Worm (Caenorhabditis elegans) whole organism, L4 larva: ENCODE results near the gene srdh-1.

ENCODE experiments used
- T20F7.1 ChIP-seq: fragments of 200-800 bp; sonication (Bioruptor generic); optimal IDR thresholded peaks from 2 replicates; lab custom pipeline; 2018; ENCODE audit warnings: mild to moderate bottlenecking, missing genetic modification characterization, missing compliant biosample characterization
- T26A8.4 ChIP-seq: fragments of 200-800 bp; sonication (Bioruptor generic); IDR thresholded peaks from 2 replicates; pipeline ENCODE4 v1.3.6; 2022; ENCODE audit warnings: missing genetic modification characterization, missing compliant biosample characterization
- ZK337.2 ChIP-seq: fragments of 200-800 bp; sonication (Bioruptor generic); IDR thresholded peaks from 2 replicates; pipeline ENCODE4 v1.3.6; 2022; ENCODE audit warnings: missing genetic modification reagents, missing genetic modification characterization, missing compliant biosample characterization
- aha-1 ChIP-seq: fragments of 150-350 bp; peaks from one replicate; lab custom pipeline; 2014; ENCODE audit warnings: missing biosample characterization, missing genetic modification characterization
- aly-2 ChIP-seq: sonication (generic microtip); optimal IDR thresholded peaks from 2 replicates; lab custom pipeline; 2018; ENCODE audit warnings: missing biosample characterization, missing genetic modification characterization
- ceh-28 ChIP-seq: fragments of 150-350 bp; optimal IDR thresholded peaks from 2 replicates; lab custom pipeline; 2014; ENCODE audit warnings: missing biosample characterization, missing genetic modification reagents, missing genetic modification characterization
- ceh-44 ChIP-seq: fragments of 200-800 bp; sonication (Bioruptor generic); IDR thresholded peaks from 2 replicates; pipeline ENCODE4 v1.3.6; 2022; ENCODE audit warnings: missing genetic modification reagents, missing genetic modification characterization, missing compliant biosample characterization
- daf-16 ChIP-seq, 3 experiments: sonication (generic microtip); optimal IDR thresholded peaks; 2 replicates each; lab custom pipeline; 2016 to 2017; ENCODE audit warnings: missing genetic modification characterization in 3 of 3, missing genetic modification reagents in 3 of 3, mild to moderate bottlenecking in 2 of 3, missing compliant biosample characterization in 2 of 3, missing biosample characterization in 1 of 3, moderate library complexity in 1 of 3
- daf-19 ChIP-seq: fragments of 200-800 bp; sonication (Bioruptor generic); conservative IDR thresholded peaks from 2 replicates; pipeline ENCODE4 v1.3.6; 2022; ENCODE audit warnings: missing genetic modification characterization, missing compliant biosample characterization
- daf-8 ChIP-seq: fragments of 200-800 bp; sonication (Bioruptor generic); IDR thresholded peaks from 2 replicates; pipeline ENCODE4 v1.3.6; 2022; ENCODE audit warnings: missing genetic modification characterization, missing compliant biosample characterization
- dmd-6 ChIP-seq: fragments of 200-800 bp; sonication (Bioruptor generic); IDR thresholded peaks from 2 replicates; pipeline ENCODE4 v1.3.6; 2022; ENCODE audit warnings: missing genetic modification reagents, missing genetic modification characterization, missing compliant biosample characterization
- dve-1 ChIP-seq: sonication (generic microtip); optimal IDR thresholded peaks from 2 replicates; lab custom pipeline; 2017; ENCODE audit warnings: antibody characterized with exemption, mild to moderate bottlenecking, missing genetic modification characterization, missing compliant biosample characterization; ENCODE audit not compliant: insufficient read depth
- fkh-10 ChIP-seq: fragments of 150-350 bp; optimal IDR thresholded peaks from 2 replicates; lab custom pipeline; 2014; ENCODE audit warnings: missing biosample characterization, missing genetic modification reagents, missing genetic modification characterization
- fos-1 ChIP-seq: fragments of 150-350 bp; optimal IDR thresholded peaks from 2 replicates; lab custom pipeline; 2014; ENCODE audit warnings: missing biosample characterization, missing genetic modification characterization
- hlh-11 ChIP-seq: fragments of 200-800 bp; sonication (Bioruptor generic); optimal IDR thresholded peaks from 2 replicates; lab custom pipeline; 2018; ENCODE audit warnings: mild to moderate bottlenecking, missing genetic modification characterization, missing compliant biosample characterization
- hlh-30 ChIP-seq: sonication (generic microtip); optimal IDR thresholded peaks from 2 replicates; lab custom pipeline; 2017; ENCODE audit warnings: antibody characterized with exemption, mild to moderate bottlenecking, missing genetic modification characterization, missing compliant biosample characterization; ENCODE audit not compliant: insufficient read depth
- jun-1 ChIP-seq: fragments of 150-350 bp; optimal IDR thresholded peaks from 2 replicates; lab custom pipeline; 2014; ENCODE audit warnings: missing biosample characterization, missing genetic modification reagents, missing genetic modification characterization
- lin-1 ChIP-seq: fragments of 200-800 bp; sonication (Bioruptor generic); IDR thresholded peaks from 2 replicates; pipeline ENCODE4 v1.3.6; 2022; ENCODE audit warnings: missing genetic modification reagents, missing genetic modification characterization, missing compliant biosample characterization
- lin-15B ChIP-seq: fragments of 150-350 bp; sonication (generic microtip); optimal IDR thresholded peaks from 3 replicates; lab custom pipeline; 2014; ENCODE audit warnings: missing biosample characterization, missing genetic modification characterization
- lsy-2 ChIP-seq, 2 experiments: fragments of 150-350 bp in 1 of 2; sonication (generic microtip) in 1 of 2; optimal IDR thresholded peaks; 2 replicates each; lab custom pipeline; 2014 to 2017; ENCODE audit warnings: missing biosample characterization in 2 of 2, missing genetic modification characterization in 2 of 2
- mep-1 ChIP-seq: fragments of 150-350 bp; sonication (generic microtip); optimal IDR thresholded peaks from 3 replicates; lab custom pipeline; 2014; ENCODE audit warnings: missing biosample characterization, missing genetic modification characterization
- mxl-3 ChIP-seq: fragments of 200-800 bp; sonication (Bioruptor generic); optimal IDR thresholded peaks from 2 replicates; lab custom pipeline; 2018; ENCODE audit warnings: mild to moderate bottlenecking, missing genetic modification characterization, missing compliant biosample characterization
- nhr-28 ChIP-seq: fragments of 150-350 bp; optimal IDR thresholded peaks from 2 replicates; lab custom pipeline; 2014; ENCODE audit warnings: missing biosample characterization, missing genetic modification characterization
- nhr-6 ChIP-seq: fragments of 150-350 bp; optimal IDR thresholded peaks from 2 replicates; lab custom pipeline; 2014; ENCODE audit warnings: missing biosample characterization, missing genetic modification characterization
- pha-4 ChIP-seq, 2 experiments: fragments of 150-350 bp in 1 of 2; fragments of 200-800 bp in 1 of 2; sonication (Bioruptor generic) in 1 of 2; IDR thresholded peaks in 1 of 2; optimal IDR thresholded peaks in 1 of 2; 2 replicates each; pipeline versions ENCODE4 v1.3.6 to Lab custom; 2014 to 2022; ENCODE audit warnings: missing genetic modification characterization in 2 of 2, missing genetic modification reagents in 2 of 2, missing biosample characterization in 1 of 2, missing compliant biosample characterization in 1 of 2
- pqm-1 ChIP-seq: sonication (generic microtip); optimal IDR thresholded peaks from 2 replicates; lab custom pipeline; 2017; ENCODE audit warnings: missing biosample characterization, missing genetic modification characterization
- skn-1 ChIP-seq: fragments of 150-350 bp; optimal IDR thresholded peaks from 2 replicates; lab custom pipeline; 2014; ENCODE audit warnings: missing biosample characterization, missing genetic modification characterization
- unc-62 ChIP-seq, 3 experiments: fragments of 150-350 bp in 1 of 3; sonication (generic microtip); optimal IDR thresholded peaks in 2 of 3; peaks in 1 of 3; 1 replicate in 1 of 3; 2 replicates in 2 of 3; lab custom pipeline; 2014 to 2017; ENCODE audit warnings: missing biosample characterization in 3 of 3, missing genetic modification characterization in 3 of 3, missing genetic modification reagents in 3 of 3, missing genotype in 1 of 3

Gene srdh-1

DNA sequence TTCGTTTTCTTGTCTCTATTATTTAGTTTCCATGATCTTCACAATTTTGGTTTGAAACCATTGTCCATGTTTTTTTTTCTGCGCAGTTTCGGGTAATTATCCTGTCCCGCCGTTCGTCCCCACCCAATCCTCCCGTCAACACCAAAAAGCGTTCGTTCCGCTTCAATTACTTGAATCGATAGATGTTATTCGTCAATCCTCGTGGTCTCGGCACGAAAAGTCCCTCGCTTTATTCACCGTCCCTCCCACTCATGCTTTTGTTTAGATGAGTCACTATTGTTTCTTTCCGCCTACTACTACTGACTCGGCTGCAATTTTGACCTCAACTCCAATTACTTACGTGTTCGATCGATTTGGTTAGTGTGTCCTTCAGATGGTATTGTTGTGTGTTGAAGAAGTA lies 41.0 kb upstream of the srdh-1 start:
- TF ChIP-seq T26A8.4 (GFP tag; lab: Robert Waterston, UW) (no peak), nhr-6 (peak; percentile 29), aly-2 (no peak), mxl-3 (GFP tag; lab: Kevin White, UChicago) (peak; percentile 5), pha-4 (GFP tag; IDR thresholded peaks at IDR 0.05; lab: Robert Waterston, UW) (no peak), pha-4 (tag; optimal IDR thresholded peaks at IDR 0.05; lab: Kevin White, UChicago) (peak; percentile 55), hlh-11 (tag; lab: Kevin White, UChicago) (peak; percentile 11), fkh-10 (GFP tag; lab: Kevin White, UChicago) (no peak), ceh-28 (peak; percentile 3), ceh-44 (GFP tag; lab: Robert Waterston, UW) (no peak)
- TF ChIP-seq, all 104 proteins: peak for 5

- TF ChIP-seq nhr-28 (tag; lab: Kevin White, UChicago) (no peak), unc-62 (GFP tag; optimal IDR thresholded peaks at IDR 0.05 in 1 of 2; lab: Kevin White, UChicago) (peak in 1 of 2 experiments; percentile 83), unc-62 (tag; optimal IDR thresholded peaks at IDR 0.05; lab: Kevin White, UChicago) (no peak)
- TF ChIP-seq, all 104 proteins: peak for 1
These were observed 40.5 kb upstream of the srdh-1 start for ce11 chrII:8223945-8224344.

ce11 chrII:8224623-8225022 lies 39.8 kb upstream of the srdh-1 start:
- no peak for TF ChIP-seq daf-19 (GFP tag; lab: Robert Waterston, UW)
- peak; percentile 13 for TF ChIP-seq aha-1
- TF ChIP-seq unc-62 (GFP tag; optimal IDR thresholded peaks at IDR 0.05 in 1 of 2; lab: Kevin White, UChicago), result peak in 1 of 2 experiments; percentile 99
- TF ChIP-seq unc-62 (tag; optimal IDR thresholded peaks at IDR 0.05; lab: Kevin White, UChicago), result no peak

- no peak for TF ChIP-seq T20F7.1 (GFP tag; lab: Kevin White, UChicago)
- TF ChIP-seq daf-8 (GFP tag; lab: Robert Waterston, UW), result no peak
- TF ChIP-seq hlh-30 (tag; lab: Kevin White, UChicago), result peak; percentile 17
- no peak for TF ChIP-seq skn-1
- TF ChIP-seq unc-62 (GFP tag; optimal IDR thresholded peaks at IDR 0.05 in 1 of 2; lab: Kevin White, UChicago), result peak in 1 of 2 experiments; percentile 75
- TF ChIP-seq unc-62 (tag; optimal IDR thresholded peaks at IDR 0.05; lab: Kevin White, UChicago), result no peak
- no peak for TF ChIP-seq fkh-10 (GFP tag; lab: Kevin White, UChicago)
- peak; percentile 17 for TF ChIP-seq dve-1 (tag; lab: Kevin White, UChicago)
- peak; percentile 76 for TF ChIP-seq nhr-28 (tag; lab: Kevin White, UChicago)
These were observed 39.1 kb upstream of the srdh-1 start for ce11 chrII:8225347-8225746.

DNA sequence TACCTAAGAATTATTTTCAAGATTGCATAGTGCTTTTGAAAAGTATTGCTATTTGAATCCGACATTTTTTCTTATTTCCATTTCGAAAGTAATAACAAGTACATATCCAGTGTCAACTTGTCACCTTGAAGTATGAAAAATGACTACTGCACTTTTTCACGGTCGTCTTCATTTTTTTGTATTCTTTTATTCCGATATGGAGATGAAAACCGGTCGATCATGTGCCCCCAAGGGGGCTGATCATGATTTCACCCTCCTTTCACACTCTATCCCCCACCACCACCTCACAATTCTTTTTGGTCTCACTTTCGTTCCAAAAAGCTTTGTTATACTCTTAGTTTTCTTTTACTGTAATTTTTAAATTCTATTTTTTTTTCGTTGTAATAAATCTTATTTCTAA lies 38.5 kb upstream of the srdh-1 start:
- peak; percentile 56 for TF ChIP-seq aha-1
- TF ChIP-seq unc-62 (GFP tag; optimal IDR thresholded peaks at IDR 0.05 in 1 of 2; lab: Kevin White, UChicago), result peak in 1 of 2 experiments; percentile 23
- TF ChIP-seq unc-62 (tag; optimal IDR thresholded peaks at IDR 0.05; lab: Kevin White, UChicago), result no peak
- no peak for TF ChIP-seq jun-1 (tag; lab: Kevin White, UChicago)
- TF ChIP-seq mep-1 (tag; lab: Kevin White, UChicago), result peak; percentile 14
- peak; percentile 60 for TF ChIP-seq hlh-30 (tag; lab: Kevin White, UChicago)

DNA sequence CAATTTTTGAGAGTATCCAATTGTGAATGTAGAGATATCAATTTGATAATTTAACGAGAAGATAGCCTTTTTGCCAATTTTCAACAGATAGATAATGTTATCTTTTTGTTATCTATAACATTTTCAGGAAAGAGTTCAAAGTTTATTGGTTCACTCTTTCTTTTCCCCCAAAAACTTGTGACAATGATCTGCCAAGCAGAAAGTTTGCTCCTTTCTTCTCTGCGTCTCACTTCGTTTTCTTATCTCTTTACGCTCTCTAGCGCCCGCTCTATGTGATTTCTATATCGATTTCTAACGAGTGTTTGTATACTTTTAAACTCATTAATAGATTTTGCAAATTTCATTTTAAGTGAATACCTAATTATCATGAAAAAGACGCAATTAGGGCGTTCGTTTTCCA lies 38.0 kb upstream of the srdh-1 start:
- TF ChIP-seq lin-1 (GFP tag; lab: Robert Waterston, UW) (0 out of 2 replicates have a peak, but pooled peaks have one; percentile 13), hlh-30 (tag; lab: Kevin White, UChicago) (peak; percentile 50), nhr-28 (tag; lab: Kevin White, UChicago) (peak; percentile 52), pqm-1 (peak; percentile 48), ZK337.2 (no peak), mep-1 (tag; lab: Kevin White, UChicago) (peak; percentile 23), fos-1 (no peak), T26A8.4 (GFP tag; lab: Robert Waterston, UW) (no peak), dmd-6 (GFP tag; lab: Robert Waterston, UW) (peak; percentile 64), pha-4 (GFP tag; IDR thresholded peaks at IDR 0.05; lab: Robert Waterston, UW) (peak; percentile 29; the same call in 1 of the 2 replicates), pha-4 (tag; optimal IDR thresholded peaks at IDR 0.05; lab: Kevin White, UChicago) (peak; percentile 37), hlh-11 (tag; lab: Kevin White, UChicago) (peak; percentile 51), lin-15B (tag; lab: Kevin White, UChicago) (no peak), daf-16 (GFP tag; optimal IDR thresholded peaks at IDR 0.05; lab: Kevin White, UChicago) (no peak), daf-16 (tag; optimal IDR thresholded peaks at IDR 0.05; lab: Kevin White, UChicago) (peak; percentile 76), lsy-2 (tag; optimal IDR thresholded peaks at IDR 0.05; lab: Kevin White, UChicago) (peak in 1 of 2 experiments; percentile 23), dve-1 (tag; lab: Kevin White, UChicago) (peak; percentile 81)
